Fruit fly (Drosophila melanogaster): ENCODE results near the gene Plap.

Gene Plap

DNA sequence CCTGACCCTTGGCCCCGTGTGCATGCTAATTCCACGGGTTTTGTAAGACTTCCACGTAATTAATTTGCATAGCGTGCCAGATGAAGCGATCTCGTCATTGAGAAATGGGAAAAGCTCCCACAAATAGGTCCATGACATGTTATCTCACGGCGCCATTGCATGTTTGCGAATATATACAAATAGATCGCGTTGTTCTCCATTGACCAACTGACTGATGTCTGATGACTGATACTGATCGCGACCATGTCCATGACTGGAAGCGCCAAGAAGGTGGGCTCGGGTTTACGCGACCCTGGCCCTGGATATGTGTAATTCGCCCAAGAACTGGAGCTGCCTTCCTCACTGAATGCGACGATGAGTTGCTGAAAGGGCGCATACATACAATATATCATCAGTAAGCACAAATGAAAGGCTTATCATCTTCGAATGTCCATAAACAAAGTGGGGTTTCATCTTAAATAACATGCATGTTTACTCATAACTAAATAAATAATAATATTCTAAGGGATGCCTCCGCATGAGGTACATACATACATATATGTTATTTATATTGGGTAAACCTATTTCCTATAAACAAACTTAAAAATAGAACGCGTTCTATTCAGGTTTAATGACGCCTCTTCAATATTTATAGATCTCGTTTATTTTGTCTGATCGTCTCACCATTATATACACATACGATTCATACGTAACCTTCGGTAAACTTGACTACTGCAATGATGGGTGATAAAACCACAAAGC lies 46.9 kb downstream of the Plap start:
- TF ChIP-seq CG17801 (GFP tag; optimal IDR thresholded peaks at IDR 0.05; ENCODE audit: partially characterized antibody) = peak; percentile 35

DNA sequence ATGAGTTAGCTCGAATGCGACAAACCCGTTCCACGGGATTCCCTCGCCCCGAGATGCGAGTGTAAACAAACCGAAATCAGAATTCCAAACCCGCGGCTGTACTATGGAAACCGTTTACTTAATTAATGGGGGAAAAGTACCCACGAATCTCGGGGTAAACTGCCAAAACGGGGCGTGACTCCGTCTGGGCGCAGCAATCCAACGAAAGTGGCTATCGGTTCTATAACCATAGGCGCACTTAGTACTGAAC lies 47.5 kb downstream of the Plap start:
- TF ChIP-seq CG17801 (GFP tag; optimal IDR thresholded peaks at IDR 0.05; ENCODE audit: partially characterized antibody) = no peak

DNA sequence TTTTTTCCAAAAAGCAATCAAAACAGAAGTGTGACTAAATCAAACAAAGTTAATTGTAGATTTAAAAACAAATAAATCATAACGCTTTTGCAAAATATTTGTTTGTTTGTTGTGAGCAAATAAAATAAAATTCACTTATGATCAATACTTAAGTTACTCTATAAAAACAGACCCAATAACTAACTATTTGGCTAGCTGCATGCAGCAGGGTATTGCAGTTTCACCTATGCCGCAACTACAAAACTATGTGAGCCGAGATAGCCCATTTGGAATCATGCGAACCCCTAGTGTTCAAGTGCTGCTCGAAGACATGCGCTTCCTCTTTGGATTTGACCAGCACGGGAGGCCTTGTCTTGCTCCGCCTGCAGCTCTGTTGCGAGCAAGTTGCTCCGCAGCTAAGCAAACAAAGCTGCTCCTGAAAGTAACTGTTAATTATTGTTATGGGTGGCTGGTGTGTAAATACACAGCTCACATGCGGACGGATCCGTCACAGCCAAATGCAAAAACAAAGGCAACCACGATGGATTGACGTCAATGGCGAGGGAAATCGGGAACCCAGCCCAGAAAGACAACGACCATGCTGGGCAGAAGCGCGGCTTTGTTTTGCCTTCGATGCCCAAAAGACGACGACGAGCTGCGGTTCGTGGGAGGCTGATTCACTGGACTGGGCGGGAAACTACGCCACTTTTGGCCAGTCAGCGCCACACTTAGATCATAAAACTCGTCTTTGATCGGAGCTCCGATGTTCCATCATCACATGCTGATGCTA lies 48.0 kb downstream of the Plap start:
- TF ChIP-seq CG17801 (GFP tag; optimal IDR thresholded peaks at IDR 0.05; ENCODE audit: partially characterized antibody) = no peak

- TF ChIP-seq CG17801 (GFP tag; optimal IDR thresholded peaks at IDR 0.05; ENCODE audit: partially characterized antibody) = no peak
Measured at dm6 chr2L:1120206-1120902, 49.8 kb downstream of the Plap start.

- peak; percentile 55 for TF ChIP-seq CG17801 (GFP tag; optimal IDR thresholded peaks at IDR 0.05; ENCODE audit: partially characterized antibody)
Measured at dm6 chr2L:1118880-1119809, 51.0 kb downstream of the Plap start.

- no peak for TF ChIP-seq CG17801 (GFP tag; optimal IDR thresholded peaks at IDR 0.05; ENCODE audit: partially characterized antibody)
Measured at dm6 chr2L:1118149-1118548, 52.0 kb downstream of the Plap start.

Data from ovary, adult (tissue).